Worm (Caenorhabditis elegans) whole organism, L1 larva: Measurements from ENCODE around the gene act-2.

Experiments
- C04F5.9 ChIP-seq: sonication (generic microtip); optimal IDR thresholded peaks from 2 replicates; lab custom pipeline; 2016; ENCODE audit warnings: missing genetic modification characterization, missing compliant biosample characterization
- C16A3.4 ChIP-seq: fragments of 150-350 bp; optimal IDR thresholded peaks from 2 replicates; lab custom pipeline; 2014; ENCODE audit warnings: missing biosample characterization, missing genetic modification characterization
- Y116A8C.19 ChIP-seq: sonication (generic microtip); optimal IDR thresholded peaks from 2 replicates; lab custom pipeline; 2016; ENCODE audit warnings: missing compliant biosample characterization, missing genetic modification characterization, borderline replicate concordance
- alr-1 ChIP-seq: fragments of 200-800 bp; sonication (Bioruptor generic); optimal IDR thresholded peaks from 2 replicates; lab custom pipeline; 2018; ENCODE audit warnings: borderline replicate concordance, mild to moderate bottlenecking, missing genetic modification characterization, missing compliant biosample characterization
- aly-2 ChIP-seq: fragments of 150-350 bp; optimal IDR thresholded peaks from 2 replicates; lab custom pipeline; 2014; ENCODE audit warnings: missing biosample characterization, missing genetic modification characterization
- ama-1 ChIP-seq: fragments of 150-350 bp; optimal IDR thresholded peaks from 2 replicates; lab custom pipeline; 2014
- ceh-8 ChIP-seq: fragments of 200-800 bp; sonication (Bioruptor generic); optimal IDR thresholded peaks from 2 replicates; lab custom pipeline; 2018; ENCODE audit warnings: mild to moderate bottlenecking, missing genetic modification characterization, moderate library complexity, missing compliant biosample characterization
- ceh-88 ChIP-seq: fragments of 200-800 bp; sonication (Bioruptor generic); IDR thresholded peaks from 2 replicates; pipeline ENCODE4 v1.3.6; 2022; ENCODE audit warnings: missing genetic modification characterization, missing compliant biosample characterization
- ceh-90 ChIP-seq: sonication (generic microtip); optimal IDR thresholded peaks from 2 replicates; lab custom pipeline; 2016; ENCODE audit warnings: missing genetic modification characterization, missing compliant biosample characterization
- efl-1 ChIP-seq, 4 experiments: fragments of 150-350 bp; optimal IDR thresholded peaks in 3 of 4; peaks in 1 of 4; 1 replicate in 1 of 4; 2 replicates in 3 of 4; lab custom pipeline; 2014; ENCODE audit warnings: missing biosample characterization in 2 of 4, missing genetic modification characterization in 2 of 4, missing genetic modification reagents in 2 of 4
- egl-27 ChIP-seq, 2 experiments: fragments of 150-350 bp in 1 of 2; sonication (generic microtip); optimal IDR thresholded peaks; 3 replicates each; lab custom pipeline; 2017 to 2018; ENCODE audit warnings: missing biosample characterization in 2 of 2, missing genetic modification characterization in 2 of 2, missing genetic modification reagents in 2 of 2
- elt-2 ChIP-seq: sonication (generic microtip); optimal IDR thresholded peaks from 2 replicates; lab custom pipeline; 2016; ENCODE audit warnings: missing genetic modification characterization, mild to moderate bottlenecking, inconsistent platforms, missing compliant biosample characterization, missing genetic modification reagents
- ets-5 ChIP-seq: fragments of 200-800 bp; sonication (Bioruptor generic); IDR thresholded peaks from 2 replicates; pipeline ENCODE4 v1.3.6; 2022; ENCODE audit warnings: missing genetic modification characterization, missing compliant biosample characterization
- fkh-10 ChIP-seq: sonication (generic microtip); optimal IDR thresholded peaks from 2 replicates; lab custom pipeline; 2017; ENCODE audit warnings: missing biosample characterization, missing genetic modification reagents, missing genetic modification characterization
- fkh-4 ChIP-seq: sonication (generic microtip); optimal IDR thresholded peaks from 2 replicates; lab custom pipeline; 2016; ENCODE audit warnings: missing compliant biosample characterization, missing genetic modification characterization, borderline replicate concordance
- hlh-17 ChIP-seq: fragments of 200-800 bp; sonication (Bioruptor generic); optimal IDR thresholded peaks from 2 replicates; lab custom pipeline; 2018; ENCODE audit warnings: missing genetic modification characterization, mild to moderate bottlenecking, missing compliant biosample characterization, moderate library complexity, borderline replicate concordance
- hlh-4 ChIP-seq: sonication (generic microtip); optimal IDR thresholded peaks from 2 replicates; lab custom pipeline; 2016; ENCODE audit warnings: mild to moderate bottlenecking, missing genetic modification characterization, missing compliant biosample characterization
- hpl-2 ChIP-seq: fragments of 150-350 bp; optimal IDR thresholded peaks from 2 replicates; lab custom pipeline; 2014; ENCODE audit warnings: missing biosample characterization, missing genetic modification reagents, missing genetic modification characterization
- isw-1 ChIP-seq: fragments of 200-800 bp; sonication (Bioruptor generic); IDR thresholded peaks from 2 replicates; pipeline ENCODE4 v1.3.6; 2022; ENCODE audit warnings: missing genetic modification characterization, missing compliant biosample characterization
- lin-13 ChIP-seq: fragments of 150-350 bp; optimal IDR thresholded peaks from 2 replicates; lab custom pipeline; 2014; ENCODE audit warnings: missing biosample characterization, missing genetic modification reagents, missing genetic modification characterization
- lin-14 ChIP-seq: fragments of 200-800 bp; sonication (Bioruptor generic); optimal IDR thresholded peaks from 2 replicates; lab custom pipeline; 2018; ENCODE audit warnings: mild to moderate bottlenecking, missing genetic modification characterization, moderate library complexity, missing compliant biosample characterization
- lin-35 ChIP-seq, 2 experiments: fragments of 150-350 bp; optimal IDR thresholded peaks; 2 replicates each; lab custom pipeline; 2014; ENCODE audit warnings: missing biosample characterization in 2 of 2, missing genetic modification characterization in 2 of 2, missing genetic modification reagents in 2 of 2
- lin-39 ChIP-seq: fragments of 150-350 bp; optimal IDR thresholded peaks from 2 replicates; lab custom pipeline; 2014; ENCODE audit warnings: missing biosample characterization, missing genetic modification reagents, missing genetic modification characterization
- lir-3 ChIP-seq: sonication (generic microtip); optimal IDR thresholded peaks from 2 replicates; lab custom pipeline; 2016; ENCODE audit warnings: mild to moderate bottlenecking, missing genetic modification characterization, moderate library complexity, missing compliant biosample characterization; ENCODE audit not compliant: poor library complexity
- lsy-2 ChIP-seq, 2 experiments: fragments of 150-350 bp; optimal IDR thresholded peaks; 2 replicates each; lab custom pipeline; 2014; ENCODE audit warnings: missing biosample characterization in 2 of 2, missing genetic modification characterization in 2 of 2
- mab-9 ChIP-seq: fragments of 200-800 bp; sonication (Bioruptor generic); IDR thresholded peaks from 2 replicates; pipeline ENCODE4 v1.3.6; 2022; ENCODE audit warnings: missing genetic modification reagents, missing genetic modification characterization, missing compliant biosample characterization
- mef-2 ChIP-seq: fragments of 150-350 bp; optimal IDR thresholded peaks from 2 replicates; lab custom pipeline; 2014; ENCODE audit warnings: missing biosample characterization, missing genetic modification characterization
- nhr-19 ChIP-seq: fragments of 200-800 bp; sonication (Bioruptor generic); conservative IDR thresholded peaks from 2 replicates; pipeline ENCODE4 v1.3.6; 2022; ENCODE audit warnings: missing genetic modification characterization, missing compliant biosample characterization
- nhr-20 ChIP-seq: sonication (generic microtip); optimal IDR thresholded peaks from 2 replicates; lab custom pipeline; 2016; ENCODE audit warnings: mild to moderate bottlenecking, missing genetic modification characterization, missing compliant biosample characterization
- nhr-28 ChIP-seq: fragments of 150-350 bp; optimal IDR thresholded peaks from 2 replicates; lab custom pipeline; 2014; ENCODE audit warnings: missing biosample characterization, missing genetic modification characterization
- nhr-47 ChIP-seq: sonication (generic microtip); optimal IDR thresholded peaks from 2 replicates; lab custom pipeline; 2016; ENCODE audit warnings: mild to moderate bottlenecking, missing genetic modification characterization, moderate library complexity, missing compliant biosample characterization
- nhr-71 ChIP-seq: sonication (generic microtip); optimal IDR thresholded peaks from 2 replicates; lab custom pipeline; 2016; ENCODE audit warnings: mild to moderate bottlenecking, missing genetic modification characterization, moderate library complexity, missing compliant biosample characterization
- nhr-77 ChIP-seq: fragments of 150-350 bp; optimal IDR thresholded peaks from 2 replicates; lab custom pipeline; 2014; ENCODE audit warnings: missing biosample characterization, missing genetic modification characterization
- nhr-85 ChIP-seq: sonication (generic microtip); peaks from one replicate; lab custom pipeline; 2016; ENCODE audit warnings: missing genetic modification characterization, inconsistent platforms, missing compliant biosample characterization
- nhr-90 ChIP-seq: sonication (generic microtip); optimal IDR thresholded peaks from 2 replicates; lab custom pipeline; 2016; ENCODE audit warnings: mild to moderate bottlenecking, missing genetic modification characterization, missing compliant biosample characterization; ENCODE audit not compliant: poor library complexity
- rnt-1 ChIP-seq: sonication (generic microtip); optimal IDR thresholded peaks from 2 replicates; lab custom pipeline; 2016; ENCODE audit warnings: mild to moderate bottlenecking, missing genetic modification characterization, moderate library complexity, missing compliant biosample characterization
- skn-1 ChIP-seq: fragments of 150-350 bp; optimal IDR thresholded peaks from 2 replicates; lab custom pipeline; 2014; ENCODE audit warnings: missing biosample characterization, missing genetic modification characterization
- snu-23 ChIP-seq: sonication (generic microtip); optimal IDR thresholded peaks from 2 replicates; lab custom pipeline; 2016; ENCODE audit warnings: missing genetic modification characterization, missing compliant biosample characterization
- sox-4 ChIP-seq: sonication (generic microtip); optimal IDR thresholded peaks from 2 replicates; lab custom pipeline; 2016; ENCODE audit warnings: missing genetic modification characterization, missing compliant biosample characterization
- swsn-7 ChIP-seq: sonication (generic microtip); optimal IDR thresholded peaks from 2 replicates; lab custom pipeline; 2016; ENCODE audit warnings: missing genetic modification characterization, missing compliant biosample characterization
- tbx-2 ChIP-seq: sonication (generic microtip); optimal IDR thresholded peaks from 2 replicates; lab custom pipeline; 2016; ENCODE audit warnings: missing genetic modification characterization, missing compliant biosample characterization
- tlp-1 ChIP-seq: fragments of 150-350 bp; optimal IDR thresholded peaks from 2 replicates; lab custom pipeline; 2014; ENCODE audit warnings: missing biosample characterization, missing genetic modification characterization
- unc-30 ChIP-seq: sonication (generic microtip); optimal IDR thresholded peaks from 2 replicates; lab custom pipeline; 2017; ENCODE audit warnings: missing biosample characterization, missing genetic modification characterization
- vab-15 ChIP-seq: sonication (generic microtip); optimal IDR thresholded peaks from 2 replicates; lab custom pipeline; 2017; ENCODE audit warnings: missing genotype, mild to moderate bottlenecking, missing genetic modification characterization, missing compliant biosample characterization
- zag-1 ChIP-seq: fragments of 150-350 bp; optimal IDR thresholded peaks from 2 replicates; lab custom pipeline; 2014; ENCODE audit warnings: missing biosample characterization, missing genetic modification characterization
- zip-4 ChIP-seq: fragments of 200-800 bp; sonication (Bioruptor generic); optimal IDR thresholded peaks from 2 replicates; lab custom pipeline; 2018; ENCODE audit warnings: mild to moderate bottlenecking, missing genetic modification characterization, moderate library complexity, missing compliant biosample characterization
- ztf-4 ChIP-seq: fragments of 150-350 bp; optimal IDR thresholded peaks from 2 replicates; lab custom pipeline; 2014; ENCODE audit warnings: missing biosample characterization, missing genetic modification characterization

Gene act-2

ce11 chrV:11123817-11124337 is 45.9 kb upstream of the act-2 start, which contains the start of the genes atp-5 and lmtr-3 (continued):
- peak; percentile 81 for TF ChIP-seq nhr-47
- TF ChIP-seq zag-1 = no peak
- peak; percentile 66 for TF ChIP-seq swsn-7 (tag; lab: Kevin White, UChicago)
- TF ChIP-seq hlh-4 (tag; lab: Kevin White, UChicago) = no peak
- TF ChIP-seq rnt-1 (tag; lab: Kevin White, UChicago) = peak; percentile 98
- peak; percentile 83 for TF ChIP-seq nhr-90
- TF ChIP-seq mab-9 = peak; percentile 70; the same call in 1 of the 2 replicates
- TF ChIP-seq egl-27 (tag; optimal IDR thresholded peaks at IDR 0.05; lab: Kevin White, UChicago) = no peak
- TF ChIP-seq nhr-77 (tag; lab: Kevin White, UChicago) = peak; percentile 16
- peak; percentile 30 for TF ChIP-seq elt-2 (tag; lab: Kevin White, UChicago)
- peak; percentile 80 for TF ChIP-seq tbx-2 (tag; lab: Kevin White, UChicago)
- no peak for TF ChIP-seq fkh-10 (GFP tag; lab: Kevin White, UChicago)
- no peak for TF ChIP-seq tlp-1 (tag; lab: Kevin White, UChicago)
- peak; percentile 53 for TF ChIP-seq sox-4 (tag; lab: Kevin White, UChicago)
- TF ChIP-seq isw-1 = peak; percentile 65
- no peak for TF ChIP-seq ets-5 (GFP tag; lab: Robert Waterston, UW)
- TF ChIP-seq nhr-19 (GFP tag; lab: Robert Waterston, UW) = peak; percentile 75
- TF ChIP-seq nhr-85 = peak; percentile 88
- no peak for TF ChIP-seq hlh-17 (GFP tag; lab: Kevin White, UChicago)
- no peak for TF ChIP-seq nhr-28
- TF ChIP-seq mef-2 (tag; lab: Kevin White, UChicago) = no peak
- peak; percentile 19 for TF ChIP-seq lin-39 (tag; lab: Kevin White, UChicago)
- no peak for TF ChIP-seq Y116A8C.19
- peak; percentile 93 for TF ChIP-seq lir-3 (tag; lab: Kevin White, UChicago)
- TF ChIP-seq alr-1 (tag; lab: Kevin White, UChicago) = no peak
- peak; percentile 70 for TF ChIP-seq skn-1 (tag; lab: Kevin White, UChicago)
- no peak for TF ChIP-seq vab-15 (tag; lab: Kevin White, UChicago)
- no peak for TF ChIP-seq ceh-88 (GFP tag; lab: Robert Waterston, UW)
- TF ChIP-seq ceh-90 = peak; percentile 86
- no peak for TF ChIP-seq ceh-8
- peak; percentile 82 for TF ChIP-seq fkh-4 (tag; lab: Kevin White, UChicago)
- TF ChIP-seq, all 84 proteins: peak for 47

ce11 chrV:11122466-11122865 is 44.5 kb upstream of the act-2 start, which contains the start of gene mboa-2:
TSS of gene mboa-2 (minus strand) at chrV:11122493.
- no peak for TF ChIP-seq hpl-2
- TF ChIP-seq C04F5.9 (tag; lab: Kevin White, UChicago) = no peak
- peak; percentile 21; the same call in 1 of the 2 replicates for TF ChIP-seq ceh-88 (GFP tag; lab: Robert Waterston, UW)
- no peak for TF ChIP-seq zip-4
- no peak for TF ChIP-seq unc-30 (tag; lab: Kevin White, UChicago)
- TF ChIP-seq lsy-2 (tag; optimal IDR thresholded peaks at IDR 0.05; lab: Kevin White, UChicago) = peak; percentile 29 to 38
- no peak for TF ChIP-seq lin-13 (GFP tag; lab: Kevin White, UChicago)
- TF ChIP-seq lin-39 (tag; lab: Kevin White, UChicago) = no peak
- peak; percentile 31 for TF ChIP-seq elt-2 (tag; lab: Kevin White, UChicago)
- TF ChIP-seq snu-23 (GFP tag; lab: Kevin White, UChicago) = peak; percentile 16
- peak; percentile 25 for TF ChIP-seq swsn-7 (tag; lab: Kevin White, UChicago)
- peak; percentile 56 for TF ChIP-seq nhr-71 (tag; lab: Kevin White, UChicago)
- TF ChIP-seq nhr-47 = peak; percentile 16
- TF ChIP-seq nhr-85 = peak; percentile 49
- peak in 1 of 2 experiments; percentile 13 for TF ChIP-seq lin-35 (GFP tag; optimal IDR thresholded peaks at IDR 0.05; lab: Kevin White, UChicago)
- TF ChIP-seq nhr-90 = peak; percentile 64
- peak; percentile 7 for TF ChIP-seq rnt-1 (tag; lab: Kevin White, UChicago)
- no peak for TF ChIP-seq ets-5 (GFP tag; lab: Robert Waterston, UW)
- peak; percentile 2 for TF ChIP-seq ztf-4 (tag; lab: Kevin White, UChicago)
- no peak for TF ChIP-seq skn-1 (tag; lab: Kevin White, UChicago)
- peak; percentile 46 for TF ChIP-seq nhr-20 (tag; lab: Kevin White, UChicago)
- peak; percentile 21 for TF ChIP-seq lin-14 (GFP tag; lab: Kevin White, UChicago)
- peak; percentile 57 for TF ChIP-seq ama-1 (lab: Kevin White, UChicago)
- TF ChIP-seq C16A3.4 = no peak
- peak; percentile 30 for TF ChIP-seq nhr-19 (GFP tag; lab: Robert Waterston, UW)
- TF ChIP-seq aly-2 (tag; lab: Kevin White, UChicago) = peak; percentile 45
- TF ChIP-seq lir-3 (tag; lab: Kevin White, UChicago) = peak; percentile 3
- no peak for TF ChIP-seq efl-1 (optimal IDR thresholded peaks at IDR 0.05; lab: Kevin White, UChicago)
- peak in 1 of 2 experiments; percentile 64 for TF ChIP-seq efl-1 (GFP tag; optimal IDR thresholded peaks at IDR 0.05 in 1 of 2; lab: Kevin White, UChicago)
